Worm (Caenorhabditis elegans) whole organism, midembryonic: Measurements from ENCODE around the gene sid-5.

Source experiments
- T22C8.4 ChIP-seq: fragments of 200-800 bp; sonication (Bioruptor generic); IDR thresholded peaks from 2 replicates; pipeline ENCODE4 v1.3.6; 2022; ENCODE audit warnings: missing genetic modification characterization, missing compliant biosample characterization
- cog-1 ChIP-seq: sonication (generic microtip); optimal IDR thresholded peaks from 2 replicates; lab custom pipeline; 2016; ENCODE audit warnings: missing genetic modification characterization, missing compliant biosample characterization
- flt-1 ChIP-seq: fragments of 200-800 bp; sonication (Bioruptor generic); IDR thresholded peaks from 2 replicates; pipeline ENCODE4 v1.3.6; 2022; ENCODE audit warnings: missing genetic modification characterization, missing compliant biosample characterization
- klf-2 ChIP-seq: fragments of 200-800 bp; sonication (Bioruptor generic); conservative IDR thresholded peaks from 2 replicates; pipeline ENCODE4 v1.3.6; 2022; ENCODE audit warnings: missing genetic modification reagents, missing genetic modification characterization, missing compliant biosample characterization
- ref-1 ChIP-seq: fragments of 200-800 bp; sonication (Bioruptor generic); conservative IDR thresholded peaks from 2 replicates; pipeline ENCODE4 v1.3.6; 2022; ENCODE audit warnings: missing genetic modification reagents, missing genetic modification characterization, missing compliant biosample characterization
- tab-1 ChIP-seq: fragments of 200-800 bp; sonication (Bioruptor generic); IDR thresholded peaks from 2 replicates; pipeline ENCODE4 v1.3.6; 2022; ENCODE audit warnings: missing genetic modification characterization, missing compliant biosample characterization
- ztf-23 ChIP-seq: fragments of 200-800 bp; sonication (Bioruptor generic); IDR thresholded peaks from 2 replicates; pipeline ENCODE4 v1.3.6; 2022; ENCODE audit warnings: missing genetic modification reagents, missing genetic modification characterization, missing compliant biosample characterization
- ztf-29 ChIP-seq: fragments of 200-800 bp; sonication (Bioruptor generic); IDR thresholded peaks from 2 replicates; pipeline ENCODE4 v1.3.6; 2022; ENCODE audit warnings: missing genetic modification reagents, missing genetic modification characterization, missing compliant biosample characterization

DNA sequence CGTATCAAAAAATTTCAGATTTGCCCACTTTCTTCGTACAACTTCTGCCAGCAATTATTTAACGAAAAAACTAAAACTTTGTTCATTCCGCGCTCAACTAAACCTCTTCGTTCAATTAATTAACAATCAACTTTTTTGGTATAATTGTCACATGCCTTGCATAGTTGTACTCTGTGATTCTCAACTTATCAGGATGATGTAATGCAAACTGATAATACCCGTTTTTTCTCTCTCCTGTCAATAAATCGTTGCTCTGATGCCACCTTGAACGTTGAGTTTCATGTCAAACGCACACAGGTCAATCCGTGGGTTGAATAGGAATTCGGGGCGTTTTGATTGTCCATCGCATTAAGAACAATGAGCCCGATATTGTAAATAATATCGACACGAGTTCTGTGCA, 1.1 kb downstream of the sid-5 start:
- TF ChIP-seq cog-1 (tag; lab: Kevin White, UChicago), result no peak
- no peak for TF ChIP-seq ztf-29 (GFP tag; lab: Robert Waterston, UW)
- TF ChIP-seq T22C8.4 (GFP tag; lab: Robert Waterston, UW), result no peak
- no peak for TF ChIP-seq tab-1 (GFP tag; lab: Robert Waterston, UW)
- TF ChIP-seq flt-1 (GFP tag; lab: Robert Waterston, UW), result no peak
- TF ChIP-seq ztf-23 (GFP tag; lab: Robert Waterston, UW), result no peak
- no peak for TF ChIP-seq klf-2 (GFP tag; lab: Robert Waterston, UW)
- no peak for TF ChIP-seq ref-1 (GFP tag; lab: Robert Waterston, UW)
